Fruit fly (Drosophila melanogaster) whole organism: Measurements from ENCODE around the gene GluRIIB.

ENCODE experiments used
- CG8478 ChIP-seq: fragments of >200 bp; optimal IDR thresholded peaks from 2 replicates; lab custom pipeline; 2018; ENCODE audit warnings: inconsistent platforms
- Dll ChIP-seq: fragments of >200 bp; optimal IDR thresholded peaks from 2 replicates; lab custom pipeline; 2017
- EcR ChIP-seq, 2 experiments: fragments of >200 bp; optimal IDR thresholded peaks; 2 replicates each; lab custom pipeline; 2017; ENCODE audit warnings: missing biosample characterization in 2 of 2, missing genetic modification characterization in 2 of 2, missing genetic modification reagents in 2 of 2
- pan ChIP-seq: fragments of >200 bp; optimal IDR thresholded peaks from 2 replicates; lab custom pipeline; 2017
- psq ChIP-seq: fragments of >200 bp; optimal IDR thresholded peaks from 2 replicates; lab custom pipeline; 2017
- usp ChIP-seq: fragments of >200 bp; optimal IDR thresholded peaks from 2 replicates; lab custom pipeline; 2017; ENCODE audit warnings: missing biosample characterization, missing genetic modification characterization, mixed read lengths

GluRIIB gene

dm6 chr2L:5554818-5555217 lies 4.3 kb upstream of the GluRIIB start, which contains the start of gene GluRIIA:
GluRIIA (plus strand) TSS chr2L:5555072.
- TF ChIP-seq psq: no peak
- TF ChIP-seq EcR (GFP tag; optimal IDR thresholded peaks at IDR 0.05; lab: Kevin White, UChicago): no peak
- no peak for TF ChIP-seq CG8478 (lab: Kevin White, UChicago)
- no peak for TF ChIP-seq usp (GFP tag; lab: Kevin White, UChicago)
- TF ChIP-seq Dll (lab: Kevin White, UChicago): no peak
- TF ChIP-seq pan (lab: Kevin White, UChicago): no peak

dm6 chr2L:5567103-5567502 lies 8.0 kb downstream of the GluRIIB start:
- TF ChIP-seq EcR (GFP tag; optimal IDR thresholded peaks at IDR 0.05; lab: Kevin White, UChicago) (no peak), usp (GFP tag; lab: Kevin White, UChicago) (no peak), CG8478 (lab: Kevin White, UChicago) (no peak), pan (lab: Kevin White, UChicago) (no peak), Dll (lab: Kevin White, UChicago) (no peak), psq (no peak)

dm6 chr2L:5569503-5569902 lies 10.4 kb downstream of the GluRIIB start:
- TF ChIP-seq pan (lab: Kevin White, UChicago) (no peak), usp (GFP tag; lab: Kevin White, UChicago) (no peak), CG8478 (lab: Kevin White, UChicago) (no peak), Dll (lab: Kevin White, UChicago) (no peak), EcR (GFP tag; optimal IDR thresholded peaks at IDR 0.05; lab: Kevin White, UChicago) (no peak), psq (no peak)

- no peak for TF ChIP-seq pan (lab: Kevin White, UChicago)
- TF ChIP-seq CG8478 (lab: Kevin White, UChicago): no peak
- TF ChIP-seq psq: no peak
- TF ChIP-seq EcR (GFP tag; optimal IDR thresholded peaks at IDR 0.05; lab: Kevin White, UChicago): no peak
- no peak for TF ChIP-seq Dll (lab: Kevin White, UChicago)
- TF ChIP-seq usp (GFP tag; lab: Kevin White, UChicago): no peak
These were observed 21.9 kb downstream of the GluRIIB start, which contains the start of gene CG14011 for dm6 chr2L:5581016-5581415. CG14011 (minus strand) TSS chr2L:5581116.

- TF ChIP-seq pan (lab: Kevin White, UChicago) (no peak), CG8478 (lab: Kevin White, UChicago) (no peak), Dll (lab: Kevin White, UChicago) (no peak), EcR (GFP tag; optimal IDR thresholded peaks at IDR 0.05; lab: Kevin White, UChicago) (no peak), psq (no peak)
These were observed 29.2 kb downstream of the GluRIIB start, which contains the start of gene CG7251 for dm6 chr2L:5588314-5588713. CG7251 (minus strand) TSS chr2L:5588414.

dm6 chr2L:5593839-5594238 lies 34.7 kb downstream of the GluRIIB start:
- TF ChIP-seq psq: no peak
- no peak for TF ChIP-seq EcR (GFP tag; optimal IDR thresholded peaks at IDR 0.05; lab: Kevin White, UChicago)
- no peak for TF ChIP-seq Dll (lab: Kevin White, UChicago)
- TF ChIP-seq CG8478 (lab: Kevin White, UChicago): no peak
- TF ChIP-seq pan (lab: Kevin White, UChicago): no peak
- no peak for TF ChIP-seq usp (GFP tag; lab: Kevin White, UChicago)

dm6 chr2L:5596533-5596932 lies 37.4 kb downstream of the GluRIIB start, which contains the start of gene CG18266:
CG18266 (plus strand) TSS chr2L:5596833.
- TF ChIP-seq Dll (lab: Kevin White, UChicago) (no peak), EcR (GFP tag; optimal IDR thresholded peaks at IDR 0.05; lab: Kevin White, UChicago) (no peak), psq (no peak), CG8478 (lab: Kevin White, UChicago) (no peak), pan (lab: Kevin White, UChicago) (no peak), usp (GFP tag; lab: Kevin White, UChicago) (no peak)

dm6 chr2L:5610108-5610507 lies 51.0 kb downstream of the GluRIIB start:
- no peak for TF ChIP-seq usp (GFP tag; lab: Kevin White, UChicago)
- TF ChIP-seq EcR (GFP tag; optimal IDR thresholded peaks at IDR 0.05; lab: Kevin White, UChicago): no peak
- TF ChIP-seq Dll (lab: Kevin White, UChicago): no peak
- no peak for TF ChIP-seq CG8478 (lab: Kevin White, UChicago)
- TF ChIP-seq psq: no peak
- no peak for TF ChIP-seq pan (lab: Kevin White, UChicago)

dm6 chr2L:5610629-5611028 lies 51.5 kb downstream of the GluRIIB start:
- TF ChIP-seq CG8478 (lab: Kevin White, UChicago): no peak
- TF ChIP-seq psq: no peak
- TF ChIP-seq usp (GFP tag; lab: Kevin White, UChicago): no peak
- no peak for TF ChIP-seq Dll (lab: Kevin White, UChicago)
- TF ChIP-seq pan (lab: Kevin White, UChicago): no peak
